Worm (Caenorhabditis elegans) whole organism, young adult: ENCODE data around the gene C27H5.6.

Source experiments
- B0261.1 ChIP-seq: sonication (generic microtip); optimal IDR thresholded peaks from 2 replicates; lab custom pipeline; 2016; ENCODE audit warnings: mild to moderate bottlenecking, missing genetic modification characterization, moderate library complexity, missing compliant biosample characterization
- F33H1.4 ChIP-seq: fragments of 200-800 bp; sonication (Bioruptor generic); IDR thresholded peaks from 2 replicates; pipeline ENCODE4 v1.3.6; 2022; ENCODE audit warnings: missing genetic modification reagents, missing genetic modification characterization, missing compliant biosample characterization
- F37B4.10 ChIP-seq: fragments of 200-800 bp; sonication (Bioruptor generic); IDR thresholded peaks from 2 replicates; pipeline ENCODE4 v1.3.6; 2022; ENCODE audit warnings: missing genetic modification characterization, missing compliant biosample characterization
- F39B2.1 ChIP-seq: fragments of 200-800 bp; sonication (Bioruptor generic); IDR thresholded peaks from 2 replicates; pipeline ENCODE4 v1.3.6; 2022; ENCODE audit warnings: missing genetic modification reagents, missing genetic modification characterization, missing compliant biosample characterization
- K12H6.12 ChIP-seq: fragments of 200-800 bp; sonication (Bioruptor generic); optimal IDR thresholded peaks from 2 replicates; lab custom pipeline; 2018; ENCODE audit warnings: mild to moderate bottlenecking, missing genetic modification characterization, missing compliant biosample characterization
- Y53F4B.3 ChIP-seq: fragments of 200-800 bp; sonication (Bioruptor generic); IDR thresholded peaks from 2 replicates; pipeline ENCODE4 v1.3.6; 2022; ENCODE audit warnings: missing genetic modification reagents, missing genetic modification characterization, missing compliant biosample characterization
- ZK185.1 ChIP-seq: sonication (generic microtip); optimal IDR thresholded peaks from 2 replicates; lab custom pipeline; 2016; ENCODE audit warnings: mild to moderate bottlenecking, missing genetic modification characterization, missing compliant biosample characterization; ENCODE audit not compliant: poor library complexity, severe bottlenecking
- ama-1 ChIP-seq, 3 experiments: fragments of 150-350 bp in 1 of 3; sonication (generic microtip) in 2 of 3; optimal IDR thresholded peaks; 2 replicates each; lab custom pipeline; 2014 to 2018; ENCODE audit warnings: missing biosample characterization in 2 of 3, missing genetic modification characterization in 2 of 3, missing genetic modification reagents in 2 of 3
- atf-7 ChIP-seq: sonication (generic microtip); optimal IDR thresholded peaks from 2 replicates; lab custom pipeline; 2017; ENCODE audit warnings: mild to moderate bottlenecking, missing genetic modification characterization, missing compliant biosample characterization
- athp-1 ChIP-seq: sonication (generic microtip); optimal IDR thresholded peaks from 2 replicates; lab custom pipeline; 2017; ENCODE audit warnings: mild to moderate bottlenecking, missing genetic modification characterization, missing compliant biosample characterization
- attf-5 ChIP-seq: fragments of 200-800 bp; sonication (Bioruptor generic); optimal IDR thresholded peaks from 2 replicates; lab custom pipeline; 2018; ENCODE audit warnings: mild to moderate bottlenecking, missing genetic modification characterization, missing compliant biosample characterization
- attf-6 ChIP-seq: fragments of 200-800 bp; sonication (Bioruptor generic); IDR thresholded peaks from 2 replicates; pipeline ENCODE4 v1.3.6; 2022; ENCODE audit warnings: missing genetic modification reagents, missing genetic modification characterization, missing compliant biosample characterization
- ccch-3 ChIP-seq: fragments of 200-800 bp; sonication (Bioruptor generic); optimal IDR thresholded peaks from 2 replicates; lab custom pipeline; 2018; ENCODE audit warnings: mild to moderate bottlenecking, missing genetic modification characterization, missing compliant biosample characterization
- ceh-27 ChIP-seq: fragments of 200-800 bp; sonication (Bioruptor generic); optimal IDR thresholded peaks from 2 replicates; lab custom pipeline; 2018; ENCODE audit warnings: mild to moderate bottlenecking, missing genetic modification characterization, moderate library complexity, missing compliant biosample characterization
- ceh-58 ChIP-seq: fragments of 200-800 bp; sonication (Bioruptor generic); IDR thresholded peaks from 2 replicates; pipeline ENCODE4 v1.3.6; 2022; ENCODE audit warnings: missing genetic modification characterization, missing compliant biosample characterization
- ceh-79 ChIP-seq: sonication (generic microtip); optimal IDR thresholded peaks from 2 replicates; lab custom pipeline; 2017; ENCODE audit warnings: mild to moderate bottlenecking, missing genetic modification characterization, missing compliant biosample characterization
- ceh-91 ChIP-seq: fragments of 200-800 bp; sonication (Bioruptor generic); IDR thresholded peaks from 2 replicates; pipeline ENCODE4 v1.3.6; 2022; ENCODE audit warnings: missing genetic modification reagents, missing genetic modification characterization, missing compliant biosample characterization
- ekl-4 ChIP-seq: fragments of 200-800 bp; sonication (Bioruptor generic); IDR thresholded peaks from 2 replicates; pipeline ENCODE4 v1.3.6; 2022; ENCODE audit warnings: missing genetic modification reagents, missing genetic modification characterization, missing compliant biosample characterization
- ets-4 ChIP-seq: fragments of 200-800 bp; sonication (Bioruptor generic); optimal IDR thresholded peaks from 2 replicates; lab custom pipeline; 2018; ENCODE audit warnings: mild to moderate bottlenecking, missing genetic modification characterization, missing compliant biosample characterization
- hsf-1 ChIP-seq: fragments of 200-800 bp; sonication (Bioruptor generic); IDR thresholded peaks from 2 replicates; pipeline ENCODE4 v1.3.6; 2022; ENCODE audit warnings: missing genetic modification reagents, missing genetic modification characterization, missing compliant biosample characterization
- let-607 ChIP-seq, 2 experiments: fragments of 200-800 bp in 1 of 2; sonication (Bioruptor generic) in 1 of 2; sonication (generic microtip) in 1 of 2; optimal IDR thresholded peaks; 2 replicates each; lab custom pipeline; 2016 to 2018; ENCODE audit warnings: mild to moderate bottlenecking in 2 of 2, missing compliant biosample characterization in 2 of 2, missing genetic modification characterization in 2 of 2, moderate library complexity in 2 of 2, missing genotype in 1 of 2
- lin-26 ChIP-seq: fragments of 200-800 bp; sonication (Bioruptor generic); IDR thresholded peaks from 2 replicates; pipeline ENCODE4 v1.3.6; 2022; ENCODE audit warnings: missing genetic modification reagents, missing genetic modification characterization, missing compliant biosample characterization
- madf-10 ChIP-seq: sonication (generic microtip); optimal IDR thresholded peaks from 2 replicates; lab custom pipeline; 2016; ENCODE audit warnings: mild to moderate bottlenecking, missing genetic modification characterization, missing compliant biosample characterization
- madf-3 ChIP-seq: fragments of 200-800 bp; sonication (Bioruptor generic); IDR thresholded peaks from 2 replicates; pipeline ENCODE4 v1.3.6; 2022; ENCODE audit warnings: missing genetic modification reagents, missing genetic modification characterization, missing compliant biosample characterization
- nfya-1 ChIP-seq: sonication (generic microtip); optimal IDR thresholded peaks from 2 replicates; lab custom pipeline; 2017; ENCODE audit warnings: antibody characterized with exemption, missing compliant biosample characterization, missing genetic modification characterization, borderline replicate concordance; ENCODE audit not compliant: insufficient read depth
- nfyb-1 ChIP-seq: fragments of 200-800 bp; sonication (Bioruptor generic); IDR thresholded peaks from 2 replicates; pipeline ENCODE4 v1.3.6; 2022; ENCODE audit warnings: missing genetic modification reagents, missing genetic modification characterization, missing compliant biosample characterization
- nhr-80 ChIP-seq: sonication (generic microtip); optimal IDR thresholded peaks from 2 replicates; lab custom pipeline; 2016; ENCODE audit warnings: missing genetic modification characterization, missing compliant biosample characterization
- pbrm-1 ChIP-seq: fragments of 200-800 bp; sonication (Bioruptor generic); IDR thresholded peaks from 2 replicates; pipeline ENCODE4 v1.3.6; 2022; ENCODE audit warnings: missing genetic modification reagents, missing genetic modification characterization, missing compliant biosample characterization
- snpc-1.1 ChIP-seq: sonication (generic microtip); optimal IDR thresholded peaks from 2 replicates; lab custom pipeline; 2017; ENCODE audit warnings: missing genetic modification characterization, mild to moderate bottlenecking, missing compliant biosample characterization, antibody characterized with exemption, moderate library complexity, missing genotype, missing genetic modification reagents; ENCODE audit not compliant: insufficient read depth
- somi-1 ChIP-seq: fragments of 200-800 bp; sonication (Bioruptor generic); optimal IDR thresholded peaks from 2 replicates; lab custom pipeline; 2018; ENCODE audit warnings: mild to moderate bottlenecking, missing genetic modification characterization, missing compliant biosample characterization
- tlf-1 ChIP-seq: fragments of 200-800 bp; sonication (Bioruptor generic); optimal IDR thresholded peaks from 2 replicates; lab custom pipeline; 2018; ENCODE audit warnings: mild to moderate bottlenecking, missing genetic modification characterization, missing compliant biosample characterization
- unc-130 ChIP-seq: sonication (generic microtip); optimal IDR thresholded peaks from 2 replicates; lab custom pipeline; 2016; ENCODE audit warnings: missing genetic modification reagents, missing genetic modification characterization, missing compliant biosample characterization
- unc-62 ChIP-seq: fragments of 150-350 bp; optimal IDR thresholded peaks from 2 replicates; lab custom pipeline; 2014; ENCODE audit warnings: missing biosample characterization, missing genetic modification reagents, missing genetic modification characterization
- zim-3 ChIP-seq: sonication (generic microtip); optimal IDR thresholded peaks from 2 replicates; lab custom pipeline; 2017; ENCODE audit warnings: mild to moderate bottlenecking, missing genetic modification characterization, moderate library complexity, missing compliant biosample characterization
- ztf-18 ChIP-seq: sonication (generic microtip); optimal IDR thresholded peaks from 2 replicates; lab custom pipeline; 2016; ENCODE audit warnings: missing genotype, mild to moderate bottlenecking, missing genetic modification characterization, missing compliant biosample characterization
- ztf-26 ChIP-seq: sonication (generic microtip); optimal IDR thresholded peaks from 2 replicates; lab custom pipeline; 2017; ENCODE audit warnings: missing genetic modification characterization, missing compliant biosample characterization

Gene C27H5.6

DNA sequence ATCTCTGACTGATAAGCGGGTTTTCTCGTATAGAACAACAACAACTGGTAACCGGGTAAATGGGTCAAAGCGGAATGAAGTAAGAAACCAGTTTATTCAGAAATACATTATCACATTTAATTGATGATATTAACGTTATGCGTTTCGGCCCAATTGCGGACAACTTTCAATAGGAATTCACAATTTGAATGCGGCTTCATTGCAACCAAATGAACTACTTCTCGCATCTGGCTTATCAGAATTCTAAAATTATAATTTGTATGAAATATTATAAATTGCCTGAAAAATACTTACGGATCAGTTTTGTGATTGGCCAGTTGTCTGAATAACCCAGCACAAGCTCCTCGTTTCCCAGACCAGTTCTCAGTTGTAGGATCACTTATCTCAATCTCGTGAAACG lies 18.3 kb downstream of the C27H5.6 start, which contains the start of gene col-36:
Gene col-36, minus strand, starts transcription at position 101 of the 400 bp plus-strand sequence.
- TF ChIP-seq lin-26 (no peak), athp-1 (tag; lab: Kevin White, UChicago) (no peak), ztf-26 (tag; lab: Kevin White, UChicago) (no peak), attf-6 (GFP tag; lab: Robert Waterston, UW) (no peak)

DNA sequence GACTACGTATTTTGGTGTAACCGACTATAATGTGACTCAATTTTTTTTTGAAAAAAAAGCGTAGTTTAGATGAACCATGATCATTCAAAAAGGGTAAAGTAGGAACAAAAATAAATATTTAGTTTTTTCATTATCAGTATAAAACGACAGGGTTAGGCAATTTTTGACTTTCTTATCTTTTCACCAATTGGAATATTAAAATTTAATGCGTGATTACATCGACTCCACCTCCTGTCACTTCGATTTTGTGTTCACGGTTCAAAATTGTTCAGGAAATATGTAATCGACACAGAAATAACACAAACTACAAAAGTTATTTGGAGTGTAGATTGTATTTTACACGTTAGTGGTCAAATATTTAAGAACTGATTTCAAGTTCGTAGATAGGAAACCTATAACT lies 20.2 kb downstream of the C27H5.6 start:
- TF ChIP-seq ceh-91 (GFP tag; lab: Robert Waterston, UW) = no peak
- TF ChIP-seq unc-130 (GFP tag; lab: Kevin White, UChicago) = no peak
- peak in 1 of 2 experiments; percentile 3 for TF ChIP-seq let-607 (tag; optimal IDR thresholded peaks at IDR 0.05; lab: Kevin White, UChicago)
- TF ChIP-seq ztf-18 = no peak
- peak; percentile 76 for TF ChIP-seq nhr-80 (tag; lab: Kevin White, UChicago)
- TF ChIP-seq athp-1 (tag; lab: Kevin White, UChicago) = no peak
- TF ChIP-seq ekl-4 (GFP tag; lab: Robert Waterston, UW) = no peak
- no peak for TF ChIP-seq snpc-1.1 (tag; lab: Kevin White, UChicago)
- no peak for TF ChIP-seq Y53F4B.3 (GFP tag; lab: Robert Waterston, UW)
- no peak for TF ChIP-seq ceh-58 (GFP tag; lab: Robert Waterston, UW)
- no peak for TF ChIP-seq pbrm-1 (GFP tag; lab: Robert Waterston, UW)
- TF ChIP-seq ccch-3 (GFP tag; lab: Kevin White, UChicago) = no peak

DNA sequence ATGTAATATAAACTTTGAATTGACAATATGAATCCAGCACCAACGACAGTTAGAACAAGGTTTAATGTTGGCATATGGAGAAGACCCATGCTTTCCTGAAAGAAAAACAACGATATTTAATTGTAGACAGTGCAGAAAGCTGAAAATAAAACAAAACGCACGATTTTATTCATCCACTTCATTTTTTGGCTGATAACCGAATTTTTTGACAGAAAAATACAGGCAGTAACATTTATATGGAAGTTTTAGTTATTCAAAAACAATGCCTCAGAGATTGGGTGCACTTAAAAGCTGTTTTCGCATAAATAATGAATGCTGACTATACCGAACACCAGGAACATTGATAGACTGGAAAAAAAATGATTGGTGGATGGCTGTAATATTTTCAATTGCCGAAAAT lies 21.3 kb downstream of the C27H5.6 start, which contains the start of gene mfsd-13.2:
Gene mfsd-13.2, minus strand, starts transcription at position 101 of the 400 bp plus-strand sequence.
- TF ChIP-seq B0261.1 (tag; lab: Kevin White, UChicago) = no peak
- TF ChIP-seq somi-1 (GFP tag; lab: Kevin White, UChicago) = no peak
- TF ChIP-seq nfyb-1 (GFP tag; lab: Robert Waterston, UW) = no peak
- no peak for TF ChIP-seq madf-3 (GFP tag; lab: Robert Waterston, UW)
- TF ChIP-seq zim-3 (tag; lab: Kevin White, UChicago) = no peak
- no peak for TF ChIP-seq ZK185.1 (tag; lab: Kevin White, UChicago)
- TF ChIP-seq ceh-79 = no peak
- TF ChIP-seq tlf-1 = no peak
- TF ChIP-seq pbrm-1 (GFP tag; lab: Robert Waterston, UW) = no peak
- no peak for TF ChIP-seq nfya-1 (tag; lab: Kevin White, UChicago)
- no peak for TF ChIP-seq madf-10

DNA sequence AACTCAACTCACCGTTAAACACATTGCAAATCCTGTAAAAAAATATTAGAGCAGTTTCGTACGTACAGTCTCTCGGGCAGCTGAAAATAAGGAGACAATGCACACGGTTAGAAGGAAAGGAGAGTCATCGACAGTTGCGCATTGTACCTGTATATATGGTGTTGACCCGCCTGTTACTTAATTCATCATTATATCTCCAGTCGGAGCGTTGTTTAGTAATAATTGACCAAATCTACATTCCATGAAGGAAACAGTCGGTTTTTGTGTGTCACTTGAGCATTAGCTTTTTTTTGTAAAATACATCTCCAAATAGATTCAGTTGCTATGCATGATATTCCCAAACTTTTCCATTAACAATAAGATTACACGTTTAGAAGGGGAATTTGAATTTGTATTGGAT lies 25.5 kb downstream of the C27H5.6 start, which contains the start of gene C27H5.12:
Gene C27H5.12, minus strand, starts transcription at position 101 of the 400 bp plus-strand sequence.
- TF ChIP-seq K12H6.12 (tag; lab: Kevin White, UChicago) (no peak), ZK185.1 (tag; lab: Kevin White, UChicago) (no peak), F39B2.1 (GFP tag; lab: Robert Waterston, UW) (no peak), hsf-1 (GFP tag; lab: Robert Waterston, UW) (no peak), ama-1 (optimal IDR thresholded peaks at IDR 0.05; lab: Kevin White, UChicago) (no peak), ama-1 (GFP tag; optimal IDR thresholded peaks at IDR 0.05; lab: Kevin White, UChicago) (no peak)

DNA sequence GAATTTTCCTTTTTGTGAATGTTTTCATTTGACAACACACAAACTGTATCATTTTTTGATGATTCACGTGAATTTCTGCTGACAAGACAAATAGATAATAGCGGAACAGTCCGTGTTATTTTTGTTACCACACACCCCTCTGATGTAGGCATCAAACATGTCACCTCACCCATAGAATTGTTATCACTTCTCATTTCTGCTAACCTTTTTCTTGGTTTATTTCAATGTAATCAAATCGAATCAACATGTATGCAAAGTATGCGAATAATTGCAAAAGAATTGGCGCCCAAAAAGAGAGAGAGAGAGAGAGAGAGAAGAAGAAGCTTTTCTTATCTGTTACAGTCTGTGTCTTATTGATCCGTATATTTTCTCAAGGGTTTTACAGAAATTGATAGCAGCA lies 29.6 kb downstream of the C27H5.6 start:
- TF ChIP-seq ets-4 (peak; percentile 10), attf-5 (GFP tag; lab: Kevin White, UChicago) (peak; percentile 9), ceh-27 (GFP tag; lab: Kevin White, UChicago) (no peak), F33H1.4 (GFP tag; lab: Robert Waterston, UW) (no peak), atf-7 (tag; lab: Kevin White, UChicago) (peak; percentile 14), F37B4.10 (GFP tag; lab: Robert Waterston, UW) (no peak), nhr-80 (tag; lab: Kevin White, UChicago) (peak; percentile 79), unc-62 (peak; percentile 38)
